Fruit fly (Drosophila melanogaster): ENCODE data around the gene RpL9.

Gene RpL9

dm6 chr2L:11003925-11004673 lies at the start of gene RpL9 (continued):
- TF ChIP-seq CG17612 (GFP tag; IDR thresholded peaks at IDR 0.05) (no peak), Lhr (GFP tag; optimal IDR thresholded peaks at IDR 0.05) (peak; percentile 50), gsb-n (tag; optimal IDR thresholded peaks at IDR 0.05) (no peak), eve (GFP tag; optimal IDR thresholded peaks at IDR 0.05) (no peak), Atf-2 (GFP tag; optimal IDR thresholded peaks at IDR 0.05) (peak; percentile 75), CG6272 (GFP tag; IDR thresholded peaks at IDR 0.05) (no peak), CG13624 (GFP tag; optimal IDR thresholded peaks at IDR 0.05) (peak; percentile 68), Bdp1 (GFP tag; optimal IDR thresholded peaks at IDR 0.05) (peak; percentile 17), Fer3 (tag; optimal IDR thresholded peaks at IDR 0.05) (peak; percentile 68), CG3847 (GFP tag; IDR thresholded peaks at IDR 0.05) (no peak; the same call in 1 of the 2 replicates), chn (GFP tag; optimal IDR thresholded peaks at IDR 0.05) (peak; percentile 33), esg (GFP tag; conservative IDR thresholded peaks at IDR 0.05) (no peak), sd (tag; optimal IDR thresholded peaks at IDR 0.05) (no peak), Lim3 (GFP tag; IDR thresholded peaks at IDR 0.05) (no peak), schlank (tag; optimal IDR thresholded peaks at IDR 0.05) (peak; percentile 79), CG5180 (GFP tag; optimal IDR thresholded peaks at IDR 0.05) (peak; percentile 67), grn (GFP tag; optimal IDR thresholded peaks at IDR 0.05) (no peak), Bgb (GFP tag; IDR thresholded peaks at IDR 0.05; ENCODE audit: partially characterized antibody) (peak; percentile 17; the same call in 1 of the 2 replicates), slou (GFP tag; optimal IDR thresholded peaks at IDR 0.05) (peak; percentile 9), onecut (GFP tag; IDR thresholded peaks at IDR 0.05) (peak; percentile 85), prd (optimal IDR thresholded peaks at IDR 0.05) (no peak), prd (GFP tag; IDR thresholded peaks at IDR 0.05) (no peak), CG12299 (tag; optimal IDR thresholded peaks at IDR 0.05) (peak; percentile 78), lov (optimal IDR thresholded peaks at IDR 0.05) (no peak), lov (GFP tag; IDR thresholded peaks at IDR 0.05) (no peak; the same call in 1 of the 3 replicates), ac (GFP tag; optimal IDR thresholded peaks at IDR 0.05) (peak; percentile 70), CG10366 (GFP tag; IDR thresholded peaks at IDR 0.05) (no peak), vnd (GFP tag; IDR thresholded peaks at IDR 0.05; ENCODE audit: partially characterized antibody) (no peak), lab (GFP tag; optimal IDR thresholded peaks at IDR 0.05) (no peak), btn (GFP tag; optimal IDR thresholded peaks at IDR 0.05) (peak; percentile 41), sob (GFP tag; IDR thresholded peaks at IDR 0.05) (no peak; the same call in 1 of the 2 replicates), Mes4 (GFP tag; optimal IDR thresholded peaks at IDR 0.05) (peak; percentile 68), E2f2 (GFP tag; IDR thresholded peaks at IDR 0.05) (no peak; the same call in none of the 2 replicates), cg (GFP tag; optimal IDR thresholded peaks at IDR 0.05) (no peak), Fer2 (tag; optimal IDR thresholded peaks at IDR 0.05) (peak; percentile 48), Ptx1 (GFP tag; IDR thresholded peaks at IDR 0.05) (no peak), shn (GFP tag; optimal IDR thresholded peaks at IDR 0.05) (peak; percentile 25), Adf1 (GFP tag; IDR thresholded peaks at IDR 0.05) (no peak), CG4730 (GFP tag; IDR thresholded peaks at IDR 0.05) (no peak; the same call in 1 of the 2 replicates), CHES-1-like (GFP tag; optimal IDR thresholded peaks at IDR 0.05) (peak; percentile 49), CG14050 (GFP tag; IDR thresholded peaks at IDR 0.05) (no peak; the same call in 1 of the 3 replicates), Fer1 (GFP tag; optimal IDR thresholded peaks at IDR 0.05) (peak; percentile 86), CG17186 (GFP tag; optimal IDR thresholded peaks at IDR 0.05) (peak; percentile 99), pzg (GFP tag; optimal IDR thresholded peaks at IDR 0.05) (peak; percentile 51), CG7372 (GFP tag; IDR thresholded peaks at IDR 0.05) (no peak; the same call in 1 of the 2 replicates), Dip2 (GFP tag; IDR thresholded peaks at IDR 0.05) (no peak), dysf (GFP tag; IDR thresholded peaks at IDR 0.05) (no peak; the same call in 2 of the 3 replicates), CG8290 (GFP tag; optimal IDR thresholded peaks at IDR 0.05) (peak; percentile 69), CG8290 (tag; optimal IDR thresholded peaks at IDR 0.05) (no peak), ash1 (GFP tag; optimal IDR thresholded peaks at IDR 0.05) (no peak), Awh (GFP tag; IDR thresholded peaks at IDR 0.05) (peak; percentile 79)

All from whole organism, embryonic.